Fruit fly (Drosophila melanogaster): ENCODE measurements around the gene MTA1-like.

MTA1-like gene

dm6 chr3R:5694461-5694860, 45.9 kb upstream of the MTA1-like start:
- no peak for TF ChIP-seq Eip93F (GFP tag; optimal IDR thresholded peaks at IDR 0.05)
- peak; percentile 42 for TF ChIP-seq acj6 (GFP tag; optimal IDR thresholded peaks at IDR 0.05)
- TF ChIP-seq spab (GFP tag; optimal IDR thresholded peaks at IDR 0.05), result no peak
- TF ChIP-seq CG34406 (GFP tag; optimal IDR thresholded peaks at IDR 0.05), result peak; percentile 34
- TF ChIP-seq CG11762 (GFP tag; optimal IDR thresholded peaks at IDR 0.05; ENCODE audit: insufficient read depth), result peak; percentile 38
- peak; percentile 53 for TF ChIP-seq Ets96B (tag; optimal IDR thresholded peaks at IDR 0.05)
- peak; percentile 28 for TF ChIP-seq CG10631 (GFP tag; optimal IDR thresholded peaks at IDR 0.05)
- TF ChIP-seq CG11294 (GFP tag; IDR thresholded peaks at IDR 0.05), result 0 out of 2 replicates have a peak, but pooled peaks have one; percentile 53
- TF ChIP-seq CG7368 (GFP tag; optimal IDR thresholded peaks at IDR 0.05), result peak; percentile 36
- no peak for TF ChIP-seq vri (GFP tag; optimal IDR thresholded peaks at IDR 0.05)
- peak; percentile 55 for TF ChIP-seq Sox14 (GFP tag; optimal IDR thresholded peaks at IDR 0.05)
- peak; percentile 64 for TF ChIP-seq Gug (GFP tag; IDR thresholded peaks at IDR 0.05)
- peak; percentile 2 for TF ChIP-seq CG3032 (tag; optimal IDR thresholded peaks at IDR 0.05)
- TF ChIP-seq cyc (GFP tag; optimal IDR thresholded peaks at IDR 0.05), result peak; percentile 25
- TF ChIP-seq esn (GFP tag; optimal IDR thresholded peaks at IDR 0.05), result peak; percentile 37
- TF ChIP-seq Sox102F (GFP tag; optimal IDR thresholded peaks at IDR 0.05), result peak; percentile 39
- peak; percentile 27 for TF ChIP-seq Smox (GFP tag; optimal IDR thresholded peaks at IDR 0.05)
- TF ChIP-seq CG4318 (GFP tag; optimal IDR thresholded peaks at IDR 0.05), result peak; percentile 61
- no peak for TF ChIP-seq CG9139 (GFP tag; optimal IDR thresholded peaks at IDR 0.05)
- peak; percentile 80 for TF ChIP-seq CG6163 (GFP tag; IDR thresholded peaks at IDR 0.05)
- TF ChIP-seq CG3919 (GFP tag; optimal IDR thresholded peaks at IDR 0.05), result peak; percentile 60
- no peak for TF ChIP-seq CG8319 (GFP tag; optimal IDR thresholded peaks at IDR 0.05)
- peak; percentile 80 for TF ChIP-seq Hr4 (GFP tag; optimal IDR thresholded peaks at IDR 0.05)
- peak; percentile 10 for TF ChIP-seq CG1621 (tag; optimal IDR thresholded peaks at IDR 0.05)
- no peak for TF ChIP-seq Ets21C (GFP tag; optimal IDR thresholded peaks at IDR 0.05)
- peak; percentile 5 for TF ChIP-seq CG6808 (GFP tag; optimal IDR thresholded peaks at IDR 0.05)
- peak; percentile 90 for TF ChIP-seq CG15336 (GFP tag; IDR thresholded peaks at IDR 0.05)
- peak; percentile 80 for TF ChIP-seq Eip78C (GFP tag)
- TF ChIP-seq Hr38 (GFP tag; optimal IDR thresholded peaks at IDR 0.05), result no peak
- no peak for TF ChIP-seq fd85E (GFP tag; optimal IDR thresholded peaks at IDR 0.05)
- TF ChIP-seq dac (GFP tag; optimal IDR thresholded peaks at IDR 0.05), result peak; percentile 38
- peak; percentile 79 for TF ChIP-seq CG32006 (GFP tag; optimal IDR thresholded peaks at IDR 0.05)
- no peak for TF ChIP-seq CG11902 (GFP tag; optimal IDR thresholded peaks at IDR 0.05)
- TF ChIP-seq CG31627 (GFP tag; optimal IDR thresholded peaks at IDR 0.05), result peak; percentile 12
- TF ChIP-seq topi (GFP tag; optimal IDR thresholded peaks at IDR 0.05), result peak; percentile 41
- no peak for TF ChIP-seq ss (GFP tag; optimal IDR thresholded peaks at IDR 0.05)
- no peak for TF ChIP-seq Blimp-1 (GFP tag; optimal IDR thresholded peaks at IDR 0.05)
- peak; percentile 92 for TF ChIP-seq eg (GFP tag; IDR thresholded peaks at IDR 0.05)
- TF ChIP-seq Eip75B (GFP tag; optimal IDR thresholded peaks at IDR 0.05), result peak; percentile 52
- no peak for TF ChIP-seq fkh (GFP tag; optimal IDR thresholded peaks at IDR 0.05)
- peak; percentile 22 to 50 for TF ChIP-seq salr (GFP tag; optimal IDR thresholded peaks at IDR 0.05)
- TF ChIP-seq Hr39 (GFP tag; optimal IDR thresholded peaks at IDR 0.05), result peak; percentile 29
- peak; percentile 53 for TF ChIP-seq net (GFP tag; optimal IDR thresholded peaks at IDR 0.05)
- no peak for TF ChIP-seq Sox15 (GFP tag; optimal IDR thresholded peaks at IDR 0.05)
- TF ChIP-seq CG6854 (GFP tag; optimal IDR thresholded peaks at IDR 0.05), result no peak
- TF ChIP-seq Met (GFP tag; optimal IDR thresholded peaks at IDR 0.05), result peak; percentile 29
- TF ChIP-seq CG8119 (GFP tag; IDR thresholded peaks at IDR 0.05), result peak; percentile 89
- peak; percentile 11 for TF ChIP-seq CG8632 (GFP tag; optimal IDR thresholded peaks at IDR 0.05)
- peak; percentile 17 for TF ChIP-seq lz (GFP tag; optimal IDR thresholded peaks at IDR 0.05)
- TF ChIP-seq pdm3 (GFP tag; optimal IDR thresholded peaks at IDR 0.05), result peak; percentile 55
- TF ChIP-seq CG6276 (GFP tag; optimal IDR thresholded peaks at IDR 0.05), result peak; percentile 77
- TF ChIP-seq CG6792 (GFP tag; optimal IDR thresholded peaks at IDR 0.05), result peak; percentile 6
- peak; percentile 69 for TF ChIP-seq Lpt (GFP tag; optimal IDR thresholded peaks at IDR 0.05)

All from whole organism, prepupa.